Fruit fly (Drosophila melanogaster) whole organism, embryonic: ENCODE results near the gene Kah.

Experiments used
- CG11696 ChIP-seq: fragments of 200-800 bp; sonication (Bioruptor generic); IDR thresholded peaks from 2 replicates; pipeline ENCODE4 v1.3.6; 2022; ENCODE audit warnings: missing biosample characterization, missing genetic modification characterization
- CG13424 ChIP-seq: fragments of 200-800 bp; sonication (Bioruptor generic); optimal IDR thresholded peaks from 2 replicates; lab custom pipeline; 2019; ENCODE audit warnings: missing biosample characterization, mild to moderate bottlenecking, missing genetic modification characterization, moderate library complexity
- CG1602 ChIP-seq: fragments of 200-800 bp; sonication (Bioruptor generic); optimal IDR thresholded peaks from 3 replicates; lab custom pipeline; 2016; ENCODE audit warnings: missing biosample characterization, missing genetic modification characterization
- CG16813 ChIP-seq: fragments of 200-800 bp; sonication (Bioruptor generic); IDR thresholded peaks from 3 replicates; pipeline ENCODE4 v1.3.6; 2022; ENCODE audit warnings: missing biosample characterization, missing genetic modification characterization; ENCODE audit not compliant: partially characterized antibody
- CG17359 ChIP-seq: fragments of 200-800 bp; sonication (Bioruptor generic); optimal IDR thresholded peaks from 3 replicates; lab custom pipeline; 2018; ENCODE audit warnings: missing biosample characterization, mild to moderate bottlenecking, missing genetic modification characterization, moderate library complexity
- CG17385 ChIP-seq: fragments of 200-800 bp; sonication (Bioruptor generic); optimal IDR thresholded peaks from 3 replicates; lab custom pipeline; 2018; ENCODE audit warnings: missing biosample characterization, mild to moderate bottlenecking, missing genetic modification characterization
- CG18764 ChIP-seq: fragments of 200-800 bp; sonication (Bioruptor generic); optimal IDR thresholded peaks from 3 replicates; lab custom pipeline; 2016; ENCODE audit warnings: missing biosample characterization, missing genetic modification characterization
- CG2129 ChIP-seq: fragments of 200-800 bp; sonication (Bioruptor generic); IDR thresholded peaks from 2 replicates; pipeline ENCODE4 v1.3.6; 2022; ENCODE audit warnings: missing biosample characterization, missing genetic modification characterization; ENCODE audit not compliant: partially characterized antibody
- CG2712 ChIP-seq: fragments of 200-800 bp; optimal IDR thresholded peaks from 3 replicates; lab custom pipeline; 2019; ENCODE audit warnings: missing biosample characterization, mild to moderate bottlenecking, missing genetic modification characterization, moderate library complexity
- CG3407 ChIP-seq: fragments of 200-800 bp; sonication (Bioruptor generic); optimal IDR thresholded peaks from 2 replicates; lab custom pipeline; 2018; ENCODE audit warnings: missing biosample characterization, mild to moderate bottlenecking, missing genetic modification characterization
- CG3726 ChIP-seq: fragments of 200-800 bp; sonication (Bioruptor generic); IDR thresholded peaks from 3 replicates; pipeline ENCODE4, ENCODE4 v1.3.6; 2022; ENCODE audit warnings: missing biosample characterization, missing genetic modification characterization
- CG5953 ChIP-seq: fragments of 200-800 bp; sonication (Bioruptor generic); IDR thresholded peaks from 2 replicates; pipeline ENCODE4 v1.3.6; 2022; ENCODE audit warnings: missing biosample characterization, missing genetic modification characterization
- CG6683 ChIP-seq: fragments of 200-800 bp; sonication (Bioruptor generic); optimal IDR thresholded peaks from 2 replicates; lab custom pipeline; 2017; ENCODE audit warnings: missing biosample characterization, mild to moderate bottlenecking, missing genetic modification characterization, missing genetic modification reagents
- CG8924 ChIP-seq: fragments of 200-800 bp; optimal IDR thresholded peaks from 3 replicates; lab custom pipeline; 2019; ENCODE audit warnings: missing biosample characterization, mild to moderate bottlenecking, missing genetic modification characterization, moderate library complexity
- CG9609 ChIP-seq: fragments of 200-800 bp; sonication (Bioruptor generic); optimal IDR thresholded peaks from 3 replicates; lab custom pipeline; 2016; ENCODE audit warnings: missing biosample characterization, missing genetic modification characterization
- CG9727 ChIP-seq: fragments of 200-800 bp; sonication (Bioruptor generic); optimal IDR thresholded peaks from 3 replicates; lab custom pipeline; 2017; ENCODE audit warnings: missing biosample characterization, mild to moderate bottlenecking, missing genetic modification characterization
- CG9876 ChIP-seq: fragments of 200-800 bp; sonication (Bioruptor generic); optimal IDR thresholded peaks from 2 replicates; lab custom pipeline; 2016; ENCODE audit warnings: missing biosample characterization, missing genetic modification characterization
- CG9932 ChIP-seq: fragments of 200-800 bp; sonication (Bioruptor generic); IDR thresholded peaks from 2 replicates; pipeline ENCODE4 v1.3.6; 2022; ENCODE audit warnings: missing biosample characterization, missing genetic modification characterization
- Dek ChIP-seq: fragments of 200-800 bp; sonication (Bioruptor generic); optimal IDR thresholded peaks from 3 replicates; lab custom pipeline; 2019; ENCODE audit warnings: missing biosample characterization, mild to moderate bottlenecking, missing genetic modification characterization, moderate library complexity
- Eip74EF ChIP-seq, 2 experiments: fragments of 200-800 bp in 1 of 2; fragments of >200 bp in 1 of 2; sonication (Bioruptor generic) in 1 of 2; optimal IDR thresholded peaks; 2 replicates each; lab custom pipeline; 2017 to 2019; ENCODE audit warnings: missing biosample characterization in 2 of 2, missing genetic modification characterization in 2 of 2, mild to moderate bottlenecking in 1 of 2, moderate library complexity in 1 of 2
- MTF-1 ChIP-seq: fragments of 200-800 bp; sonication (Bioruptor generic); optimal IDR thresholded peaks from 2 replicates; lab custom pipeline; 2018; ENCODE audit warnings: missing biosample characterization, mild to moderate bottlenecking, missing genetic modification characterization, borderline replicate concordance
- Mad ChIP-seq: fragments of 200-800 bp; sonication (Bioruptor generic); optimal IDR thresholded peaks from 2 replicates; lab custom pipeline; 2016; ENCODE audit warnings: missing biosample characterization, missing genetic modification characterization
- Myb ChIP-seq: fragments of 200-800 bp; sonication (Bioruptor generic); optimal IDR thresholded peaks from 2 replicates; lab custom pipeline; 2016; ENCODE audit warnings: missing biosample characterization, missing genetic modification characterization
- Neu2 ChIP-seq: fragments of 200-800 bp; sonication (Bioruptor generic); optimal IDR thresholded peaks from 3 replicates; lab custom pipeline; 2016; ENCODE audit warnings: missing biosample characterization, missing genetic modification characterization, borderline replicate concordance
- Optix ChIP-seq: fragments of 200-800 bp; sonication (Bioruptor generic); IDR thresholded peaks from 3 replicates; pipeline ENCODE4 v1.3.6; 2022; ENCODE audit warnings: missing biosample characterization, missing genetic modification characterization
- Scr ChIP-seq: fragments of 200-800 bp; sonication (Bioruptor generic); IDR thresholded peaks from 2 replicates; pipeline ENCODE4 v1.3.6; 2022; ENCODE audit warnings: missing biosample characterization, missing genetic modification characterization; ENCODE audit not compliant: partially characterized antibody
- TFAM ChIP-seq: fragments of 200-800 bp; sonication (Bioruptor generic); optimal IDR thresholded peaks from 2 replicates; lab custom pipeline; 2017; ENCODE audit warnings: missing biosample characterization, missing genetic modification characterization, inconsistent platforms
- Vsx1 ChIP-seq: fragments of 200-800 bp; sonication (Bioruptor generic); optimal IDR thresholded peaks from 2 replicates; lab custom pipeline; 2017; ENCODE audit warnings: missing biosample characterization, mild to moderate bottlenecking, missing genetic modification characterization, missing genetic modification reagents
- Xbp1 ChIP-seq: fragments of 200-800 bp; sonication (Bioruptor generic); optimal IDR thresholded peaks from 3 replicates; lab custom pipeline; 2016; ENCODE audit warnings: missing biosample characterization, mild to moderate bottlenecking, missing genetic modification characterization
- ac ChIP-seq: fragments of 200-800 bp; sonication (Bioruptor generic); optimal IDR thresholded peaks from 3 replicates; lab custom pipeline; 2017; ENCODE audit warnings: missing biosample characterization, mild to moderate bottlenecking, missing genetic modification characterization
- ap ChIP-seq: fragments of 200-800 bp; sonication (Bioruptor generic); IDR thresholded peaks from 2 replicates; pipeline ENCODE4 v1.3.6; 2022; ENCODE audit warnings: missing biosample characterization, missing genetic modification characterization
- chm ChIP-seq: fragments of 200-800 bp; sonication (Bioruptor generic); IDR thresholded peaks from 2 replicates; pipeline ENCODE4 v1.3.6; 2022; ENCODE audit warnings: missing biosample characterization, missing genetic modification characterization
- cwo ChIP-seq: fragments of 200-800 bp; sonication (Bioruptor generic); optimal IDR thresholded peaks from 3 replicates; lab custom pipeline; 2017; ENCODE audit warnings: missing biosample characterization, missing genetic modification characterization, mild to moderate bottlenecking, moderate library complexity, missing genetic modification reagents
- danr ChIP-seq: fragments of 200-800 bp; sonication (Bioruptor generic); IDR thresholded peaks from 2 replicates; pipeline ENCODE4 v1.3.6; 2022; ENCODE audit warnings: missing biosample characterization, missing genetic modification characterization
- eve ChIP-seq, 2 experiments: fragments of >200 bp; optimal IDR thresholded peaks; 2 replicates each; lab custom pipeline; 2017; ENCODE audit warnings: missing biosample characterization in 2 of 2, missing genetic modification characterization in 2 of 2
- grau ChIP-seq: fragments of 200-800 bp; optimal IDR thresholded peaks from 3 replicates; lab custom pipeline; 2019; ENCODE audit warnings: missing biosample characterization, mild to moderate bottlenecking, missing genetic modification characterization, moderate library complexity
- h ChIP-seq: fragments of >200 bp; optimal IDR thresholded peaks from 2 replicates; lab custom pipeline; 2017
- hbn ChIP-seq: fragments of 200-800 bp; sonication (Bioruptor generic); IDR thresholded peaks from 2 replicates; pipeline ENCODE4 v1.3.6; 2022; ENCODE audit warnings: missing biosample characterization, missing genetic modification characterization; ENCODE audit not compliant: partially characterized antibody
- ind ChIP-seq: fragments of 200-800 bp; sonication (Bioruptor generic); optimal IDR thresholded peaks from 3 replicates; lab custom pipeline; 2016; ENCODE audit warnings: missing biosample characterization, missing genetic modification characterization
- kah ChIP-seq: fragments of 200-800 bp; sonication (Bioruptor generic); optimal IDR thresholded peaks from 2 replicates; lab custom pipeline; 2018; ENCODE audit warnings: missing biosample characterization, mild to moderate bottlenecking, missing genetic modification characterization
- lbe ChIP-seq: fragments of 200-800 bp; sonication (Bioruptor generic); optimal IDR thresholded peaks from 2 replicates; lab custom pipeline; 2016; ENCODE audit warnings: missing biosample characterization, mild to moderate bottlenecking, missing genetic modification characterization
- pfk ChIP-seq: fragments of 200-800 bp; sonication (Bioruptor generic); optimal IDR thresholded peaks from 2 replicates; lab custom pipeline; 2018; ENCODE audit warnings: missing biosample characterization, mild to moderate bottlenecking, missing genetic modification characterization, moderate library complexity
- ranshi ChIP-seq: fragments of 200-800 bp; sonication (Bioruptor generic); IDR thresholded peaks from 2 replicates; pipeline ENCODE4 v1.3.6; 2022; ENCODE audit warnings: missing biosample characterization, missing genetic modification characterization
- sens ChIP-seq: fragments of 200-800 bp; sonication (Bioruptor generic); peaks from one replicate; lab custom pipeline; 2016; ENCODE audit warnings: missing biosample characterization, missing genetic modification characterization
- sens-2 ChIP-seq: fragments of 200-800 bp; sonication (Bioruptor generic); IDR thresholded peaks from 2 replicates; pipeline ENCODE4 v1.3.6; 2022; ENCODE audit warnings: missing biosample characterization, missing genetic modification characterization
- seq ChIP-seq: fragments of 200-800 bp; sonication (Bioruptor generic); IDR thresholded peaks from 2 replicates; pipeline ENCODE4 v1.3.6; 2022; ENCODE audit warnings: missing biosample characterization, missing genetic modification characterization
- sna ChIP-seq: fragments of 200-800 bp; sonication (Bioruptor generic); IDR thresholded peaks from 2 replicates; pipeline ENCODE4 v1.3.6; 2022; ENCODE audit warnings: missing biosample characterization, missing genetic modification characterization; ENCODE audit not compliant: partially characterized antibody
- so ChIP-seq: fragments of 200-800 bp; sonication (Bioruptor generic); IDR thresholded peaks from 3 replicates; pipeline ENCODE4 v1.3.6; 2022; ENCODE audit warnings: missing biosample characterization, missing genetic modification characterization
- unpg ChIP-seq: fragments of 200-800 bp; sonication (Bioruptor generic); optimal IDR thresholded peaks from 3 replicates; lab custom pipeline; 2018; ENCODE audit warnings: missing biosample characterization, mild to moderate bottlenecking, missing genetic modification characterization, moderate library complexity

Kah gene

DNA sequence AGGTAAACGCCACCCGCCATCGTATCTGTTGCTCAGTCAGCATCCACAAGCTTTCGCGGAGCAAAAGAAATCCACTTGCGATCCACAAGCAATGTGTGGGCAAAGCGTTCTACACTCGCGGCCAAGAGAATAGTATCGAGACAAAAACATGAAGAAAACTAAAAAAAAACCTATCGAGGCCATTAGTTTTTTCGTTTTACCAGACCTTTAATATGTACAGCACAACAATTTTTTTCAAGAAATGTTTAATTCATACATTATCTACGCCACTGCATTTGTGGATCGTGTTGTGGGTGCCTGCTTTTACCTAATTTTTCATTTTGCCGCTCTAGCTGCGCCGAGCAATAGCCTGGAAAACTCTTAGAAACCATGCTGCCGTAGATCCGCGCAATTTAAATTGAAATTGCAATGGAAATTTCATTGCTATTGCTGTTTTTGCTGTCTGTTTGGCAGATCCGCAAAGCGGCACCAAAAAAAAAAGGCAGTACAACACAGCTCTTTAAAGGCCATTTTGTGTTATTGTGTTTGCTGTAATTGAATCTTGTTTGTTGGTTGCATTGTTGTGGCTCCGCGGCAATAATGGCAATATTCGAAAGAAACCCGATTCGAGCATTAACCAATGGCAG, 26.0 kb downstream of the Kah start (continued):
- TF ChIP-seq danr (GFP tag; lab: Robert Waterston, UW) (no peak), lbe (GFP tag; lab: Kevin White, UChicago) (no peak), Myb (GFP tag; lab: Kevin White, UChicago) (peak; percentile 10), ind (GFP tag; lab: Kevin White, UChicago) (peak; percentile 60), hbn (GFP tag; lab: Robert Waterston, UW) (no peak), CG2712 (tag; lab: Kevin White, UChicago) (peak; percentile 72), Neu2 (GFP tag; lab: Kevin White, UChicago) (no peak), Dek (peak; percentile 34), seq (peak; percentile 63; the same call in 1 of the 2 replicates), CG3726 (GFP tag; lab: Robert Waterston, UW) (0 out of 3 replicates have a peak, but pooled peaks have one; percentile 69), CG9932 (GFP tag; lab: Robert Waterston, UW) (peak; percentile 19; the same call in 1 of the 2 replicates), ranshi (GFP tag; lab: Robert Waterston, UW) (peak; percentile 66), MTF-1 (GFP tag; lab: Kevin White, UChicago) (no peak), CG1602 (GFP tag; lab: Kevin White, UChicago) (no peak), chm (peak; percentile 62; the same call in 1 of the 2 replicates), CG9876 (no peak), CG16813 (GFP tag; lab: Robert Waterston, UW) (no peak), unpg (GFP tag; lab: Kevin White, UChicago) (peak; percentile 74), Eip74EF (GFP tag; optimal IDR thresholded peaks at IDR 0.05; lab: Kevin White, UChicago) (peak in 1 of 2 experiments; percentile 78), kah (GFP tag; lab: Kevin White, UChicago) (peak; percentile 35), CG5953 (GFP tag; lab: Robert Waterston, UW) (peak; percentile 66; the same call in 1 of the 2 replicates), CG13424 (peak; percentile 56), grau (peak; percentile 59), CG9609 (GFP tag; lab: Kevin White, UChicago) (peak; percentile 24), ap (GFP tag; lab: Robert Waterston, UW) (peak; percentile 74; the same call in 1 of the 2 replicates), cwo (GFP tag; lab: Kevin White, UChicago) (peak; percentile 64), Vsx1 (GFP tag; lab: Kevin White, UChicago) (no peak), CG11696 (GFP tag; lab: Robert Waterston, UW) (peak; percentile 92), eve (GFP tag; optimal IDR thresholded peaks at IDR 0.05; lab: Kevin White, UChicago) (no peak), CG3407 (GFP tag; lab: Kevin White, UChicago) (peak; percentile 6), CG17385 (GFP tag; lab: Kevin White, UChicago) (peak; percentile 55), sna (no peak), sens-2 (GFP tag; lab: Robert Waterston, UW) (peak; percentile 62; the same call in 1 of the 2 replicates), so (GFP tag; lab: Robert Waterston, UW) (no peak), CG6683 (GFP tag; lab: Kevin White, UChicago) (peak; percentile 20), ac (no peak), Mad (GFP tag; lab: Kevin White, UChicago) (peak; percentile 41), CG18764 (peak; percentile 50), Scr (GFP tag; lab: Robert Waterston, UW) (no peak), TFAM (GFP tag; lab: Kevin White, UChicago) (no peak), CG17359 (tag; lab: Kevin White, UChicago) (peak; percentile 78), h (lab: Kevin White, UChicago) (no peak), pfk (GFP tag; lab: Kevin White, UChicago) (no peak), sens (peak; percentile 87), CG8924 (tag; lab: Kevin White, UChicago) (peak; percentile 37), CG2129 (GFP tag; lab: Robert Waterston, UW) (no peak), Optix (GFP tag; lab: Robert Waterston, UW) (peak; percentile 56; the same call in 1 of the 3 replicates), CG9727 (peak; percentile 63), Xbp1 (GFP tag; lab: Kevin White, UChicago) (peak; percentile 63)
